Comparison of ENCODE assay signal across 5 fruit fly cellular contexts in the genomic region with DNA sequence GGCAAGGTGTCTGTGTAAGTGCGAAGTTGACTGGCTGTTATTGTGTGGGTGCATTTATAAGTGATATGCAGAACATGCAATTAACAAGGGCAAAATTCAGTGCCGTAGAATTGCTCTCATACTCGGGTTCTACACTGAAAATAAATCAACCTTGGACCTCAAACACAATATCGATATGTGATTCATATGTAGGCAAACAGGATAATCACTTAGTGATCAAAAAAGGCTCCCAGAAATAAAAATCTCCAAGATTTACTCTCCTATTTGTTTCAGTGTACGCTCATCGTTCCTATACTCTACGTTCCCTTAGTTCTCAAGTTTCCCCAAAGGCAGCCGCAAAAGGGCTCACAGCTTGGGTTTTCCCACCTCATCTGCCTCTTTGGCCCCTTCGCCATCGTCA.
TF ChIP-seq lines count a peak whose summit lies in the region.

No protein-coding gene starts in this region.

- no peak for TF ChIP-seq CTCF in whole organism, embryonic (GFP tag; optimal IDR thresholded peaks at IDR 0.05; lab: Kevin White, UChicago)

TF ChIP-seq in whole organism, adult, 20 proteins besides CTCF, POLR2A, EP300 and RAD21:
- TF ChIP-seq cnc (optimal IDR thresholded peaks at IDR 0.05; lab: Kevin White, UChicago) (no peak), CG11617 (GFP tag; optimal IDR thresholded peaks at IDR 0.05; lab: Kevin White, UChicago) (no peak), tj (GFP tag; optimal IDR thresholded peaks at IDR 0.05; lab: Kevin White, UChicago) (peak; percentile 7), bab1 (GFP tag; optimal IDR thresholded peaks at IDR 0.05; lab: Kevin White, UChicago) (no peak), CG14711 (tag; optimal IDR thresholded peaks at IDR 0.05; lab: Kevin White, UChicago) (no peak), CG7045 (GFP tag; optimal IDR thresholded peaks at IDR 0.05; lab: Kevin White, UChicago) (no peak), cic (GFP tag; optimal IDR thresholded peaks at IDR 0.05; lab: Kevin White, UChicago) (no peak), kay (GFP tag; lab: Kevin White, UChicago; ENCODE audit: borderline replicate concordance) (no peak)
TF ChIP-seq in whole organism, adult: peak in this region for 1.

TF ChIP-seq in whole organism, embryonic, 481 proteins besides CTCF, POLR2A, EP300 and RAD21 (continues in another document):
- TF ChIP-seq Xbp1 (GFP tag; optimal IDR thresholded peaks at IDR 0.05; lab: Kevin White, UChicago), result no peak
- 0 out of 3 replicates have a peak, but pooled peaks have one; percentile 30 for TF ChIP-seq CG11695 (GFP tag; IDR thresholded peaks at IDR 0.05; lab: Robert Waterston, UW)
- TF ChIP-seq en (GFP tag; optimal IDR thresholded peaks at IDR 0.05; lab: Kevin White, UChicago), result no peak
- TF ChIP-seq CG16779 (GFP tag; IDR thresholded peaks at IDR 0.05; lab: Robert Waterston, UW), result no peak
- TF ChIP-seq CG6689 (GFP tag; IDR thresholded peaks at IDR 0.05; lab: Robert Waterston, UW), result 0 out of 2 replicates have a peak, but pooled peaks have one; percentile 17
- peak; percentile 76 for TF ChIP-seq Med (GFP tag; lab: Kevin White, UChicago)
- TF ChIP-seq CG11504 (tag; optimal IDR thresholded peaks at IDR 0.05; lab: Kevin White, UChicago), result no peak
- peak; percentile 46 for TF ChIP-seq sisA (GFP tag; IDR thresholded peaks at IDR 0.05; lab: Robert Waterston, UW)
- no peak for TF ChIP-seq CG10321 (GFP tag; IDR thresholded peaks at IDR 0.05; lab: Robert Waterston, UW)
- TF ChIP-seq CG7963 (GFP tag; IDR thresholded peaks at IDR 0.05; lab: Robert Waterston, UW; ENCODE audit: partially characterized antibody), result no peak
- 0 out of 4 replicates have a peak, but pooled peaks have one; percentile 8 for TF ChIP-seq Gug (GFP tag; IDR thresholded peaks at IDR 0.05; lab: Robert Waterston, UW)
- 0 out of 3 replicates have a peak, but pooled peaks have one; percentile 16 for TF ChIP-seq CG3726 (GFP tag; IDR thresholded peaks at IDR 0.05; lab: Robert Waterston, UW)
- TF ChIP-seq Drgx (GFP tag; IDR thresholded peaks at IDR 0.05; lab: Robert Waterston, UW), result peak; percentile 51
- no peak for TF ChIP-seq unc-4 (GFP tag; IDR thresholded peaks at IDR 0.05; lab: Robert Waterston, UW; ENCODE audit: partially characterized antibody)
- no peak for TF ChIP-seq CG10654 (GFP tag; optimal IDR thresholded peaks at IDR 0.05; lab: Kevin White, UChicago)
- TF ChIP-seq CG16863 (GFP tag; optimal IDR thresholded peaks at IDR 0.05; lab: Kevin White, UChicago), result no peak
- TF ChIP-seq ara (GFP tag; IDR thresholded peaks at IDR 0.05; lab: Robert Waterston, UW), result 0 out of 2 replicates have a peak, but pooled peaks have one; percentile 17
- TF ChIP-seq CG10543 (GFP tag; optimal IDR thresholded peaks at IDR 0.05; lab: Kevin White, UChicago), result no peak

TF ChIP-seq in whole organism, prepupa, 60 proteins besides CTCF, POLR2A, EP300 and RAD21 (continues in another document):
- TF ChIP-seq Blimp-1 (GFP tag; optimal IDR thresholded peaks at IDR 0.05; lab: Kevin White, UChicago) (no peak), cyc (GFP tag; optimal IDR thresholded peaks at IDR 0.05; lab: Kevin White, UChicago) (peak; percentile 28), CG31627 (GFP tag; optimal IDR thresholded peaks at IDR 0.05; lab: Kevin White, UChicago) (peak; percentile 52), CG6854 (GFP tag; optimal IDR thresholded peaks at IDR 0.05; lab: Kevin White, UChicago) (no peak), Sox15 (GFP tag; optimal IDR thresholded peaks at IDR 0.05; lab: Kevin White, UChicago) (peak; percentile 6), fkh (GFP tag; optimal IDR thresholded peaks at IDR 0.05; lab: Kevin White, UChicago) (no peak), Eip78C (GFP tag; lab: Kevin White, UChicago) (peak; percentile 85), acj6 (GFP tag; optimal IDR thresholded peaks at IDR 0.05; lab: Kevin White, UChicago) (peak; percentile 70), CG7368 (GFP tag; optimal IDR thresholded peaks at IDR 0.05; lab: Kevin White, UChicago) (peak; percentile 50), fd59A (GFP tag; optimal IDR thresholded peaks at IDR 0.05; lab: Kevin White, UChicago) (peak; percentile 59), ss (GFP tag; optimal IDR thresholded peaks at IDR 0.05; lab: Kevin White, UChicago) (peak; percentile 43 to 63), CG11902 (GFP tag; optimal IDR thresholded peaks at IDR 0.05; lab: Kevin White, UChicago) (no peak), CG3919 (GFP tag; optimal IDR thresholded peaks at IDR 0.05; lab: Kevin White, UChicago) (peak; percentile 70), Eip75B (GFP tag; optimal IDR thresholded peaks at IDR 0.05; lab: Kevin White, UChicago) (peak; percentile 62), CG6808 (GFP tag; optimal IDR thresholded peaks at IDR 0.05; lab: Kevin White, UChicago) (peak; percentile 63), CG8319 (GFP tag; optimal IDR thresholded peaks at IDR 0.05; lab: Kevin White, UChicago) (peak; percentile 25), Gug (GFP tag; IDR thresholded peaks at IDR 0.05; lab: Robert Waterston, UW) (peak; percentile 51), CG15336 (GFP tag; IDR thresholded peaks at IDR 0.05; lab: Robert Waterston, UW) (peak; percentile 69), CG34406 (GFP tag; optimal IDR thresholded peaks at IDR 0.05; lab: Kevin White, UChicago) (peak; percentile 38), net (GFP tag; optimal IDR thresholded peaks at IDR 0.05; lab: Kevin White, UChicago) (peak; percentile 40), Eip93F (GFP tag; optimal IDR thresholded peaks at IDR 0.05; lab: Kevin White, UChicago) (no peak)

TF ChIP-seq in whole organism, pupa, 21 proteins besides CTCF, POLR2A, EP300 and RAD21:
- TF ChIP-seq CG13204 (GFP tag; optimal IDR thresholded peaks at IDR 0.05; lab: Kevin White, UChicago) (no peak), CG14655 (GFP tag; optimal IDR thresholded peaks at IDR 0.05; lab: Kevin White, UChicago) (peak; percentile 73), D1 (tag; optimal IDR thresholded peaks at IDR 0.05; lab: Kevin White, UChicago) (peak; percentile 26), Snoo (tag; optimal IDR thresholded peaks at IDR 0.05; lab: Kevin White, UChicago) (peak; percentile 29), CG34367 (tag; optimal IDR thresholded peaks at IDR 0.05; lab: Kevin White, UChicago) (peak; percentile 49), EcR (GFP tag; optimal IDR thresholded peaks at IDR 0.05; lab: Kevin White, UChicago) (no peak), CG12605 (GFP tag; IDR thresholded peaks at IDR 0.05; lab: Robert Waterston, UW) (peak; percentile 28; the same call in 1 of the 2 replicates), fd96Ca (GFP tag; IDR thresholded peaks at IDR 0.05; lab: Robert Waterston, UW) (peak; percentile 82), gl (tag; optimal IDR thresholded peaks at IDR 0.05; lab: Kevin White, UChicago) (peak; percentile 28), CG9948 (tag; optimal IDR thresholded peaks at IDR 0.05; lab: Kevin White, UChicago) (peak; percentile 59), CG17806 (tag; optimal IDR thresholded peaks at IDR 0.05; lab: Kevin White, UChicago) (peak; percentile 68), rn (GFP tag; IDR thresholded peaks at IDR 0.05; lab: Robert Waterston, UW) (0 out of 2 replicates have a peak, but pooled peaks have one; percentile 21), Pif1B (GFP tag; optimal IDR thresholded peaks at IDR 0.05; lab: Kevin White, UChicago) (peak; percentile 53), CG32121 (GFP tag; IDR thresholded peaks at IDR 0.05; lab: Robert Waterston, UW) (0 out of 2 replicates have a peak, but pooled peaks have one; percentile 29), CG4496 (GFP tag; IDR thresholded peaks at IDR 0.05; lab: Robert Waterston, UW) (peak; percentile 81), Ets98B (GFP tag; IDR thresholded peaks at IDR 0.05; lab: Robert Waterston, UW) (peak; percentile 69), CG15710 (tag; optimal IDR thresholded peaks at IDR 0.05; lab: Kevin White, UChicago) (peak; percentile 63), CG10348 (GFP tag; IDR thresholded peaks at IDR 0.05; lab: Robert Waterston, UW) (no peak), CG8301 (tag; optimal IDR thresholded peaks at IDR 0.05; lab: Kevin White, UChicago) (peak; percentile 59), Pif1A (GFP tag; optimal IDR thresholded peaks at IDR 0.05; lab: Kevin White, UChicago) (peak; percentile 62), CG8159 (tag; optimal IDR thresholded peaks at IDR 0.05; lab: Kevin White, UChicago) (peak; percentile 70)

TF ChIP-seq in whole organism, wandering third instar larva, 38 proteins besides CTCF, POLR2A, EP300 and RAD21:
- TF ChIP-seq CG9705 (GFP tag; optimal IDR thresholded peaks at IDR 0.05; lab: Kevin White, UChicago) (no peak), dl (GFP tag; optimal IDR thresholded peaks at IDR 0.05; lab: Kevin White, UChicago; ENCODE audit: insufficient read depth in 1 of 2, partially characterized antibody in 2 of 2) (no peak), Sp1 (GFP tag; optimal IDR thresholded peaks at IDR 0.05; lab: Kevin White, UChicago) (no peak), ey (GFP tag; optimal IDR thresholded peaks at IDR 0.05; lab: Kevin White, UChicago) (peak; percentile 36), Dfd (GFP tag; optimal IDR thresholded peaks at IDR 0.05; lab: Kevin White, UChicago) (no peak), foxo (GFP tag; optimal IDR thresholded peaks at IDR 0.05; lab: Kevin White, UChicago) (peak in 1 of 2 experiments; percentile 37), fru (GFP tag; optimal IDR thresholded peaks at IDR 0.05; lab: Kevin White, UChicago) (peak; percentile 11), N (GFP tag; optimal IDR thresholded peaks at IDR 0.05; lab: Kevin White, UChicago) (no peak), Jra (GFP tag; optimal IDR thresholded peaks at IDR 0.05; lab: Kevin White, UChicago) (no peak), dmrt93B (GFP tag; optimal IDR thresholded peaks at IDR 0.05; lab: Kevin White, UChicago) (no peak), rgr (GFP tag; optimal IDR thresholded peaks at IDR 0.05; lab: Kevin White, UChicago) (peak; percentile 15), h (GFP tag; optimal IDR thresholded peaks at IDR 0.05; lab: Kevin White, UChicago) (peak; percentile 19)
